Worm (Caenorhabditis elegans) whole organism, early embryonic: ENCODE results near the gene chil-19.
"Not testable (repeated sequence)": the region's sequence is repeated elsewhere in the genome, so short reads cannot be mapped to it uniquely, and the experiment has no call there.

Experiments used
- ama-1 ChIP-seq: fragments of 150-350 bp; optimal IDR thresholded peaks from 2 replicates; lab custom pipeline; 2014
- ets-7 ChIP-seq: sonication (generic microtip); optimal IDR thresholded peaks from 2 replicates; lab custom pipeline; 2016; ENCODE audit warnings: missing genotype, missing genetic modification characterization, missing compliant biosample characterization
- flt-1 ChIP-seq: fragments of 200-800 bp; sonication (Bioruptor generic); IDR thresholded peaks from 2 replicates; pipeline ENCODE4 v1.3.6; 2022; ENCODE audit warnings: missing genetic modification characterization, missing compliant biosample characterization
- hmbx-1 ChIP-seq: sonication (generic microtip); optimal IDR thresholded peaks from 2 replicates; lab custom pipeline; 2016; ENCODE audit warnings: mild to moderate bottlenecking, missing genetic modification characterization, missing compliant biosample characterization
- hmg-4 ChIP-seq: fragments of 200-800 bp; sonication (Bioruptor generic); optimal IDR thresholded peaks from 2 replicates; lab custom pipeline; 2018; ENCODE audit warnings: mild to moderate bottlenecking, missing genetic modification characterization, missing compliant biosample characterization
- scrt-1 ChIP-seq: fragments of 200-800 bp; sonication (Bioruptor generic); IDR thresholded peaks from 2 replicates; pipeline ENCODE4 v1.3.6; 2022; ENCODE audit warnings: missing genetic modification characterization, missing compliant biosample characterization
- tbx-11 ChIP-seq: fragments of 200-800 bp; sonication (Bioruptor generic); IDR thresholded peaks from 2 replicates; pipeline ENCODE4 v1.3.6; 2022; ENCODE audit warnings: missing genetic modification characterization, missing compliant biosample characterization
- tra-4 ChIP-seq: sonication (generic microtip); optimal IDR thresholded peaks from 2 replicates; lab custom pipeline; 2017; ENCODE audit warnings: missing genetic modification characterization, missing compliant biosample characterization

DNA sequence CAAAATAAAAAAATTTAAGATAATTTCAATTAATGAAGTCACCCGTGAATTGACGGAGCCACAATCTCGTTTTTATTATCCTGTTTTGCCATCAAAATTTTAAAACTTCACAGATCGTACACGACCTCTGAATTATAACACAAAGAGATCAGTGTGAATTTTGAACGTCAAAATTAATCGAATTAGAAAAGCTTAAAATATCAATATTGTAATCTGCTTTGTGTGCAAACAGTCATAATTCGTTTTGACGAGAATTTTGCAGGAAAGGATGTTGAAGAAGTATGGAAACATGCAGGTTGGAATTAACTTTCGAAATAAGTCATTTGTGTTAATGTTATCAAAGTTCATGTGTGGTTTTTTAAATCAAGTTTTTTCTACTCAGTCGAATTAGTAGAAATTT is 7.7 kb upstream of the chil-19 start, which contains the start of gene chil-21:
- not testable (repeated sequence) for TF ChIP-seq ets-7 (tag; lab: Kevin White, UChicago); tbx-11 (GFP tag; lab: Robert Waterston, UW); hmbx-1 (tag; lab: Kevin White, UChicago); flt-1 (GFP tag; lab: Robert Waterston, UW); tra-4 (tag; lab: Kevin White, UChicago); scrt-1 (GFP tag; lab: Robert Waterston, UW); ama-1; hmg-4 (GFP tag; lab: Kevin White, UChicago)
